Worm (Caenorhabditis elegans) whole organism, young adult: Measurements from ENCODE around the gene lurp-1.

Experiments
- F55B11.4 ChIP-seq: sonication (generic microtip); optimal IDR thresholded peaks from 2 replicates; lab custom pipeline; 2016; ENCODE audit warnings: missing compliant biosample characterization, missing genetic modification characterization, borderline replicate concordance; ENCODE audit not compliant: insufficient read depth
- attf-5 ChIP-seq: fragments of 200-800 bp; sonication (Bioruptor generic); optimal IDR thresholded peaks from 2 replicates; lab custom pipeline; 2018; ENCODE audit warnings: mild to moderate bottlenecking, missing genetic modification characterization, missing compliant biosample characterization
- cebp-1 ChIP-seq, 2 experiments: fragments of 200-800 bp in 1 of 2; sonication (Bioruptor generic) in 1 of 2; sonication (generic microtip) in 1 of 2; IDR thresholded peaks in 1 of 2; optimal IDR thresholded peaks in 1 of 2; 2 replicates each; pipeline versions ENCODE4 v1.3.6 to Lab custom; 2017 to 2022; ENCODE audit warnings: missing compliant biosample characterization in 2 of 2, missing genetic modification characterization in 2 of 2, mild to moderate bottlenecking in 1 of 2, missing genetic modification reagents in 1 of 2, moderate library complexity in 1 of 2
- ekl-4 ChIP-seq: fragments of 200-800 bp; sonication (Bioruptor generic); IDR thresholded peaks from 2 replicates; pipeline ENCODE4 v1.3.6; 2022; ENCODE audit warnings: missing genetic modification reagents, missing genetic modification characterization, missing compliant biosample characterization
- ets-4 ChIP-seq: fragments of 200-800 bp; sonication (Bioruptor generic); optimal IDR thresholded peaks from 2 replicates; lab custom pipeline; 2018; ENCODE audit warnings: mild to moderate bottlenecking, missing genetic modification characterization, missing compliant biosample characterization
- hlh-26 ChIP-seq: fragments of 200-800 bp; sonication (Bioruptor generic); conservative IDR thresholded peaks from 2 replicates; pipeline ENCODE4 v1.3.6; 2022; ENCODE audit warnings: missing genetic modification reagents, missing genetic modification characterization, missing compliant biosample characterization
- lsl-1 ChIP-seq: fragments of 200-800 bp; sonication (Bioruptor generic); optimal IDR thresholded peaks from 2 replicates; lab custom pipeline; 2018; ENCODE audit warnings: mild to moderate bottlenecking, missing genetic modification characterization, moderate library complexity, missing compliant biosample characterization
- nhr-120 ChIP-seq: fragments of 200-800 bp; sonication (Bioruptor generic); IDR thresholded peaks from 2 replicates; pipeline ENCODE4 v1.3.6; 2022; ENCODE audit warnings: missing genetic modification characterization, missing compliant biosample characterization
- sptf-2 ChIP-seq: fragments of 200-800 bp; sonication (Bioruptor generic); optimal IDR thresholded peaks from 2 replicates; lab custom pipeline; 2018; ENCODE audit warnings: mild to moderate bottlenecking, missing genetic modification characterization, missing compliant biosample characterization
- unc-62 ChIP-seq: fragments of 150-350 bp; optimal IDR thresholded peaks from 2 replicates; lab custom pipeline; 2014; ENCODE audit warnings: missing biosample characterization, missing genetic modification reagents, missing genetic modification characterization

- TF ChIP-seq attf-5, result no peak
- TF ChIP-seq ets-4 (GFP tag; lab: Kevin White, UChicago), result no peak
- TF ChIP-seq unc-62, result no peak
- TF ChIP-seq ekl-4, result no peak
- no peak for TF ChIP-seq F55B11.4 (tag; lab: Kevin White, UChicago)
- TF ChIP-seq lsl-1 (GFP tag; lab: Kevin White, UChicago), result peak; percentile 41
- TF ChIP-seq cebp-1 (GFP tag; IDR thresholded peaks at IDR 0.05; lab: Robert Waterston, UW), result no peak
- no peak for TF ChIP-seq cebp-1 (tag; optimal IDR thresholded peaks at IDR 0.05; lab: Kevin White, UChicago)
- no peak for TF ChIP-seq nhr-120
- TF ChIP-seq sptf-2 (GFP tag; lab: Kevin White, UChicago), result no peak
- TF ChIP-seq hlh-26, result no peak
Observed at ce11 chrII:10885250-10885649, 4.5 kb downstream of the lurp-1 start.
